Worm (Caenorhabditis elegans) whole organism, L2 larva: Measurements from ENCODE around the gene ubh-2.

Experiments used
- C34F6.9 ChIP-seq: fragments of 150-350 bp; optimal IDR thresholded peaks from 2 replicates; lab custom pipeline; 2014; ENCODE audit warnings: missing biosample characterization, missing genetic modification characterization
- F13H6.1 ChIP-seq: sonication (generic microtip); optimal IDR thresholded peaks from 2 replicates; lab custom pipeline; 2016; ENCODE audit warnings: missing genetic modification characterization, missing compliant biosample characterization
- R02D3.7 ChIP-seq: fragments of 150-350 bp; optimal IDR thresholded peaks from 2 replicates; lab custom pipeline; 2014; ENCODE audit warnings: missing biosample characterization, missing genetic modification characterization
- Y55F3AM.14 ChIP-seq: fragments of 200-800 bp; sonication (Bioruptor generic); optimal IDR thresholded peaks from 2 replicates; lab custom pipeline; 2018; ENCODE audit warnings: mild to moderate bottlenecking, missing genetic modification characterization, missing compliant biosample characterization
- ZK546.5 ChIP-seq: sonication (generic microtip); optimal IDR thresholded peaks from 2 replicates; lab custom pipeline; 2017; ENCODE audit warnings: missing biosample characterization, missing genetic modification characterization
- alr-1 ChIP-seq: fragments of 150-350 bp; optimal IDR thresholded peaks from 2 replicates; lab custom pipeline; 2014; ENCODE audit warnings: missing biosample characterization, missing genetic modification characterization
- aly-2 ChIP-seq: fragments of 150-350 bp; optimal IDR thresholded peaks from 2 replicates; lab custom pipeline; 2014; ENCODE audit warnings: missing biosample characterization, missing genetic modification characterization
- ama-1 ChIP-seq: fragments of 150-350 bp; optimal IDR thresholded peaks from 2 replicates; lab custom pipeline; 2018; ENCODE audit warnings: inconsistent platforms
- ceh-16 ChIP-seq: fragments of 150-350 bp; optimal IDR thresholded peaks from 2 replicates; lab custom pipeline; 2014; ENCODE audit warnings: missing biosample characterization, missing genetic modification characterization
- ceh-82 ChIP-seq: fragments of 150-350 bp; optimal IDR thresholded peaks from 2 replicates; lab custom pipeline; 2014; ENCODE audit warnings: missing biosample characterization, missing genetic modification characterization
- crh-2 ChIP-seq: sonication (generic microtip); optimal IDR thresholded peaks from 2 replicates; lab custom pipeline; 2017; ENCODE audit warnings: missing biosample characterization, missing genetic modification characterization
- dmd-4 ChIP-seq: sonication (generic microtip); optimal IDR thresholded peaks from 2 replicates; lab custom pipeline; 2017; ENCODE audit warnings: missing biosample characterization, missing genetic modification characterization
- egl-27 ChIP-seq: sonication (generic microtip); optimal IDR thresholded peaks from 3 replicates; lab custom pipeline; 2017; ENCODE audit warnings: missing biosample characterization, missing genetic modification reagents, missing genetic modification characterization
- elt-1 ChIP-seq: fragments of 150-350 bp; optimal IDR thresholded peaks from 2 replicates; lab custom pipeline; 2014; ENCODE audit warnings: missing biosample characterization, missing genetic modification characterization
- lin-39 ChIP-seq: fragments of 150-350 bp; optimal IDR thresholded peaks from 2 replicates; lab custom pipeline; 2014; ENCODE audit warnings: missing biosample characterization, missing genetic modification reagents, missing genetic modification characterization
- lsy-2 ChIP-seq, 2 experiments: fragments of 150-350 bp in 1 of 2; sonication (generic microtip) in 1 of 2; optimal IDR thresholded peaks; 2 replicates each; lab custom pipeline; 2014 to 2017; ENCODE audit warnings: missing biosample characterization in 2 of 2, missing genetic modification characterization in 2 of 2
- mab-5 ChIP-seq: fragments of 150-350 bp; optimal IDR thresholded peaks from 2 replicates; lab custom pipeline; 2014; ENCODE audit warnings: missing biosample characterization, missing genetic modification characterization
- mbf-1 ChIP-seq: sonication (generic microtip); optimal IDR thresholded peaks from 2 replicates; lab custom pipeline; 2017; ENCODE audit warnings: missing biosample characterization, missing genetic modification characterization
- mdl-1 ChIP-seq, 2 experiments: fragments of 150-350 bp in 1 of 2; sonication (generic microtip) in 1 of 2; optimal IDR thresholded peaks; 2 replicates each; lab custom pipeline; 2017; ENCODE audit warnings: missing biosample characterization in 2 of 2, missing genetic modification characterization in 2 of 2
- nhr-10 ChIP-seq: sonication (generic microtip); optimal IDR thresholded peaks from 2 replicates; lab custom pipeline; 2017; ENCODE audit warnings: missing biosample characterization, missing genetic modification characterization
- nhr-11 ChIP-seq: fragments of 150-350 bp; optimal IDR thresholded peaks from 2 replicates; lab custom pipeline; 2014; ENCODE audit warnings: missing biosample characterization, missing genetic modification characterization
- nhr-12 ChIP-seq: fragments of 150-350 bp; optimal IDR thresholded peaks from 2 replicates; lab custom pipeline; 2014; ENCODE audit warnings: missing biosample characterization, missing genetic modification characterization
- nhr-129 ChIP-seq: fragments of 150-350 bp; optimal IDR thresholded peaks from 2 replicates; lab custom pipeline; 2014; ENCODE audit warnings: missing biosample characterization, missing genetic modification characterization
- nhr-23 ChIP-seq: fragments of 150-350 bp; optimal IDR thresholded peaks from 2 replicates; lab custom pipeline; 2014; ENCODE audit warnings: missing biosample characterization, missing genetic modification reagents, missing genetic modification characterization
- nhr-237 ChIP-seq: fragments of 150-350 bp; optimal IDR thresholded peaks from 2 replicates; lab custom pipeline; 2014; ENCODE audit warnings: missing biosample characterization, missing genetic modification characterization
- nhr-25 ChIP-seq: fragments of 150-350 bp; sonication (generic microtip); optimal IDR thresholded peaks from 3 replicates; lab custom pipeline; 2014; ENCODE audit warnings: missing biosample characterization, missing genetic modification characterization
- nhr-77 ChIP-seq: fragments of 150-350 bp; optimal IDR thresholded peaks from 2 replicates; lab custom pipeline; 2014; ENCODE audit warnings: missing biosample characterization, missing genetic modification characterization
- sem-4 ChIP-seq: fragments of 150-350 bp; optimal IDR thresholded peaks from 2 replicates; lab custom pipeline; 2014; ENCODE audit warnings: missing biosample characterization, missing genetic modification reagents, missing genetic modification characterization
- skn-1 ChIP-seq: sonication (generic microtip); optimal IDR thresholded peaks from 2 replicates; lab custom pipeline; 2017; ENCODE audit warnings: missing biosample characterization, missing genetic modification characterization
- sma-3 ChIP-seq: sonication (generic microtip); optimal IDR thresholded peaks from 2 replicates; lab custom pipeline; 2016; ENCODE audit warnings: missing genetic modification reagents, missing genetic modification characterization, missing compliant biosample characterization
- sma-9 ChIP-seq, 2 experiments: fragments of 150-350 bp in 1 of 2; sonication (generic microtip) in 1 of 2; optimal IDR thresholded peaks; 2 replicates each; lab custom pipeline; 2014 to 2016; ENCODE audit warnings: missing genetic modification characterization in 2 of 2, mild to moderate bottlenecking in 1 of 2, missing biosample characterization in 1 of 2, missing compliant biosample characterization in 1 of 2, missing genetic modification reagents in 1 of 2, moderate library complexity in 1 of 2
- unc-39 ChIP-seq: fragments of 150-350 bp; optimal IDR thresholded peaks from 2 replicates; lab custom pipeline; 2014; ENCODE audit warnings: missing biosample characterization, missing genetic modification characterization
- unc-55 ChIP-seq: fragments of 150-350 bp; sonication (generic microtip); optimal IDR thresholded peaks from 3 replicates; lab custom pipeline; 2014; ENCODE audit warnings: missing biosample characterization, missing genetic modification reagents, missing genetic modification characterization
- unc-62 ChIP-seq: fragments of 150-350 bp; optimal IDR thresholded peaks from 2 replicates; lab custom pipeline; 2014; ENCODE audit warnings: missing biosample characterization, missing genetic modification reagents, missing genetic modification characterization
- zag-1 ChIP-seq: fragments of 150-350 bp; optimal IDR thresholded peaks from 2 replicates; lab custom pipeline; 2014; ENCODE audit warnings: missing biosample characterization, missing genetic modification characterization
- ztf-11 ChIP-seq: sonication (generic microtip); optimal IDR thresholded peaks from 2 replicates; lab custom pipeline; 2017; ENCODE audit warnings: missing biosample characterization, missing genetic modification characterization
- ztf-4 ChIP-seq: fragments of 150-350 bp; optimal IDR thresholded peaks from 2 replicates; lab custom pipeline; 2014; ENCODE audit warnings: missing biosample characterization, missing genetic modification characterization

ubh-2 gene

DNA sequence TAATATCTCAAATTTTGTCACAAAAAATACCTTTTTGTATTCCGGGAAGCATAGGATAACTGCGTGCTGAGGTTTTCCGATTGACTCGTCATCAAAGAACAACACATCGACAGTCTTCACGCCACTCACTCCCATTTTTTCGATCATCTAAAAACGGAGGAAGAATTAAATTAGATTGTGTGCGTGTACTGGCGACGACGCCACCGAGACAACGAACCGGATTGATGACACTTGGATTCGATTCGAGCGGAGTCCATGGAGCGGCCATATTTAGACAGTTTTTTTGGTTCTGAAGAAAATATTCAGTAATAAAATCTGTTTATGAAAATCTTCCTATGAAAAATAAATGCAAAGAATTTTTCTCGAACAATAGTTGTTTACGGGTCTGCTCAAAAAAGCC, 1.5 kb upstream of the ubh-2 start, which contains the start of gene ubh-1:
TSS of gene ubh-1 (minus strand) at position 289 of the 400 bp plus-strand sequence.
- TF ChIP-seq R02D3.7 (tag; lab: Kevin White, UChicago), result no peak
- no peak for TF ChIP-seq sem-4
- no peak for TF ChIP-seq egl-27 (tag; lab: Kevin White, UChicago)
- TF ChIP-seq ceh-82, result no peak
- TF ChIP-seq nhr-12 (tag; lab: Kevin White, UChicago), result no peak
- no peak for TF ChIP-seq nhr-77 (tag; lab: Kevin White, UChicago)
- no peak for TF ChIP-seq mab-5 (tag; lab: Kevin White, UChicago)
- no peak for TF ChIP-seq ztf-4
- TF ChIP-seq ama-1 (lab: Kevin White, UChicago), result no peak
- no peak for TF ChIP-seq nhr-10 (tag; lab: Kevin White, UChicago)
- no peak for TF ChIP-seq lin-39
- TF ChIP-seq nhr-129 (tag; lab: Kevin White, UChicago), result no peak
- TF ChIP-seq ceh-16 (tag; lab: Kevin White, UChicago), result no peak
- no peak for TF ChIP-seq Y55F3AM.14 (GFP tag; lab: Kevin White, UChicago)
- TF ChIP-seq lsy-2 (tag; optimal IDR thresholded peaks at IDR 0.05; lab: Kevin White, UChicago), result no peak
- TF ChIP-seq mbf-1, result no peak
- TF ChIP-seq mdl-1 (tag; optimal IDR thresholded peaks at IDR 0.05; lab: Kevin White, UChicago), result no peak
- TF ChIP-seq skn-1 (tag; lab: Kevin White, UChicago), result no peak
- no peak for TF ChIP-seq sma-9 (GFP tag; optimal IDR thresholded peaks at IDR 0.05; lab: Kevin White, UChicago)
- no peak for TF ChIP-seq sma-9 (tag; optimal IDR thresholded peaks at IDR 0.05; lab: Kevin White, UChicago)
- TF ChIP-seq, all 48 proteins: peak for 0

DNA sequence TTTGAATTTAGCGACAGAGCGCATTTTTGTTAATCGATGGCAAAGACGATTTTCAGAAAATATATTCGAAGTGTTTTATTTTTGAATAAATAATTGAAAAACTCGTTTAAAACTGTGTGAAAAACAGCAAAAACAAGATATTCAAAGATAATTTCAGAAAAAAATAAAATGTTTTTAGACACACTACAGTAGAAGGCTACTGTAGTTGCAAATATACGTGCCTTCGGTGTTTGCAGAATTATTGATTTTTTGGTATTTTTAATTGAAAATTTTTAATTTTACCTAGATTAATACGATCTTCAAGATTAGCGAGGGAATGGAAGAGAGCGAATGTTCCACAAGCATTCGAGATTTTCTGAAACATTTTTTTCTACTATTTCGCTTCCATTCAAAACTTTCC, 1.0 kb upstream of the ubh-2 start:
- TF ChIP-seq sem-4 (no peak), unc-62 (GFP tag; lab: Kevin White, UChicago) (no peak), Y55F3AM.14 (GFP tag; lab: Kevin White, UChicago) (no peak), lsy-2 (tag; optimal IDR thresholded peaks at IDR 0.05; lab: Kevin White, UChicago) (peak in 1 of 2 experiments; percentile 10), unc-55 (no peak), crh-2 (tag; lab: Kevin White, UChicago) (no peak), egl-27 (tag; lab: Kevin White, UChicago) (no peak), C34F6.9 (no peak)

ce11 chrV:6508703-6509102, 914 bp downstream of the ubh-2 start, which contains the start of gene ubh-3:
Gene ubh-3 (minus strand): TSS chrV:6508803.
- no peak for TF ChIP-seq mdl-1 (tag; optimal IDR thresholded peaks at IDR 0.05; lab: Kevin White, UChicago)
- TF ChIP-seq ztf-11, result no peak
- no peak for TF ChIP-seq nhr-23
- no peak for TF ChIP-seq nhr-11
- TF ChIP-seq zag-1, result no peak
- TF ChIP-seq crh-2 (tag; lab: Kevin White, UChicago), result no peak
- TF ChIP-seq aly-2 (tag; lab: Kevin White, UChicago), result no peak
- no peak for TF ChIP-seq nhr-237 (tag; lab: Kevin White, UChicago)
- no peak for TF ChIP-seq unc-55
- TF ChIP-seq nhr-25 (tag; lab: Kevin White, UChicago), result no peak
- no peak for TF ChIP-seq Y55F3AM.14 (GFP tag; lab: Kevin White, UChicago)
- no peak for TF ChIP-seq lsy-2 (tag; optimal IDR thresholded peaks at IDR 0.05; lab: Kevin White, UChicago)
- TF ChIP-seq elt-1 (tag; lab: Kevin White, UChicago), result no peak
- TF ChIP-seq ama-1 (lab: Kevin White, UChicago), result no peak
- no peak for TF ChIP-seq ZK546.5 (tag; lab: Kevin White, UChicago)
- no peak for TF ChIP-seq mbf-1
- TF ChIP-seq unc-39 (tag; lab: Kevin White, UChicago), result no peak
- no peak for TF ChIP-seq R02D3.7 (tag; lab: Kevin White, UChicago)
- no peak for TF ChIP-seq skn-1 (tag; lab: Kevin White, UChicago)
- TF ChIP-seq alr-1 (tag; lab: Kevin White, UChicago), result no peak
- TF ChIP-seq, all 48 proteins: peak for 0

DNA sequence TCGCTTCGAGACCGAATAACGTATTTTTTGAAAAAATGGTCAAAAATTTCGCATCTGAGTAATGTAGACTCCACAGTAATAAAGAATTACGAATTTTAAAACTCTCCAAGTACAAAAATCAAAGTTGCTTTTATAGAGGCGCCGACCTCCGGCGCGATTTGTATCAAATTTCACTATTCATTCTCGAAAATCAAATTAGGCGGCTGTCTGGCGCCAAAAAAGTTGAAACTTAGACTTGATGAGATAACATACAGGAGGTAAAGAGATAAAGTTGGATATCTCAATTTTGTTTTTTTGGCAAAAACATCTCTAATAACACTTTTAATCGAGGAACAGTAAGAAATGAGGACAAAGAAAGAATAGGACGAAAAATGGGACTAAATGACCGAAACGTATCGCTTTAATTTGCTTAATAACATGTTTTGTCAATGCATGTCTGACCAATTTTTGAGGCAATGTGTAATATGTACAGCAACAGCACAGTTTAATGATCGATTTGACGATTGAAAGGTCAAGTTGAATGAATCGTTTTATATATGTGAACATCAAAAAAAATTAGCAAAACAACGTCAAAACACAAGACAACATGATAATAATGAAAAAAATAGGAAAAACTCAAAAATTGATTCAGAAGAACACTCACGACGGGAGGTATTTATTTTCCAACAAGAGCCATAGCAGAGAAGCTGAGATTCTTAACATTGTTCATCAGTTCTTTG, 3.2 kb downstream of the ubh-2 start:
- TF ChIP-seq ztf-4 (no peak), dmd-4 (tag; lab: Kevin White, UChicago) (no peak), mab-5 (tag; lab: Kevin White, UChicago) (no peak), mbf-1 (no peak), zag-1 (no peak), sem-4 (no peak), lin-39 (no peak), unc-55 (no peak), elt-1 (tag; lab: Kevin White, UChicago) (no peak), ZK546.5 (tag; lab: Kevin White, UChicago) (no peak), nhr-23 (no peak), sma-3 (GFP tag; lab: Kevin White, UChicago) (no peak), F13H6.1 (tag; lab: Kevin White, UChicago) (no peak), unc-62 (GFP tag; lab: Kevin White, UChicago) (no peak)
